Fruit fly (Drosophila melanogaster): ENCODE measurements around the gene CG9689.

CG9689 gene

dm6 chrX:9884221-9884620 is 2.5 kb downstream of the CG9689 start, which contains the start of gene CG9691 (continued):
- TF ChIP-seq croc (GFP tag; conservative IDR thresholded peaks at IDR 0.05) (no peak), Hey (tag; optimal IDR thresholded peaks at IDR 0.05) (no peak), ato (GFP tag; IDR thresholded peaks at IDR 0.05; ENCODE audit: partially characterized antibody) (no peak), disco-r (GFP tag; optimal IDR thresholded peaks at IDR 0.05) (no peak), Opbp (GFP tag; IDR thresholded peaks at IDR 0.05; ENCODE audit: partially characterized antibody) (no peak), klu (GFP tag; IDR thresholded peaks at IDR 0.05) (no peak), Dfd (GFP tag; optimal IDR thresholded peaks at IDR 0.05) (no peak), lov (optimal IDR thresholded peaks at IDR 0.05) (no peak), lov (GFP tag; IDR thresholded peaks at IDR 0.05) (no peak), CG30403 (GFP tag; optimal IDR thresholded peaks at IDR 0.05) (no peak), Taf1 (GFP tag; IDR thresholded peaks at IDR 0.05) (no peak), CG17568 (GFP tag; optimal IDR thresholded peaks at IDR 0.05) (no peak), CG30431 (GFP tag; optimal IDR thresholded peaks at IDR 0.05) (no peak), CG13894 (tag; optimal IDR thresholded peaks at IDR 0.05) (peak; percentile 1), Adf1 (GFP tag; IDR thresholded peaks at IDR 0.05) (no peak), CkIIα-i1 (GFP tag; IDR thresholded peaks at IDR 0.05) (no peak), GATAe (GFP tag; conservative IDR thresholded peaks at IDR 0.05) (no peak), Deaf1 (tag; optimal IDR thresholded peaks at IDR 0.05) (peak; percentile 83), CG6254 (GFP tag; optimal IDR thresholded peaks at IDR 0.05) (no peak), CG34376 (GFP tag; optimal IDR thresholded peaks at IDR 0.05) (peak; percentile 3), YL-1 (GFP tag; optimal IDR thresholded peaks at IDR 0.05) (no peak), CG6272 (GFP tag; IDR thresholded peaks at IDR 0.05) (no peak), ara (GFP tag; IDR thresholded peaks at IDR 0.05) (no peak), twi (tag; optimal IDR thresholded peaks at IDR 0.05) (no peak), Drgx (GFP tag; IDR thresholded peaks at IDR 0.05) (peak; percentile 40; the same call in 1 of the 2 replicates), CG13424 (tag; optimal IDR thresholded peaks at IDR 0.05) (no peak), maf-S (GFP tag; optimal IDR thresholded peaks at IDR 0.05) (no peak), CG3407 (GFP tag; optimal IDR thresholded peaks at IDR 0.05) (no peak), peb (GFP tag; IDR thresholded peaks at IDR 0.05) (no peak), CG7786 (GFP tag; optimal IDR thresholded peaks at IDR 0.05) (no peak), MTF-1 (GFP tag; optimal IDR thresholded peaks at IDR 0.05; ENCODE audit: borderline replicate concordance) (no peak), abd-A (tag; optimal IDR thresholded peaks at IDR 0.05) (no peak), CG42726 (GFP tag; IDR thresholded peaks at IDR 0.05; ENCODE audit: partially characterized antibody) (no peak), CG12299 (tag; optimal IDR thresholded peaks at IDR 0.05) (no peak), nmo (GFP tag; optimal IDR thresholded peaks at IDR 0.05) (no peak), so (GFP tag; IDR thresholded peaks at IDR 0.05) (0 out of 3 replicates have a peak, but pooled peaks have one; percentile 15), CG5180 (GFP tag; optimal IDR thresholded peaks at IDR 0.05) (peak; percentile 89), CG13123 (GFP tag; optimal IDR thresholded peaks at IDR 0.05) (no peak), E2f1 (GFP tag; IDR thresholded peaks at IDR 0.05) (no peak), TFAM (GFP tag; optimal IDR thresholded peaks at IDR 0.05) (no peak), chm (GFP tag; IDR thresholded peaks at IDR 0.05) (no peak), Stat92E (GFP tag; optimal IDR thresholded peaks at IDR 0.05) (no peak), CG4617 (GFP tag; optimal IDR thresholded peaks at IDR 0.05; ENCODE audit: borderline replicate concordance) (no peak), CG2875 (GFP tag; optimal IDR thresholded peaks at IDR 0.05) (no peak), zfh2 (GFP tag; optimal IDR thresholded peaks at IDR 0.05) (no peak), PHDP (tag; optimal IDR thresholded peaks at IDR 0.05) (no peak), gsb (GFP tag; IDR thresholded peaks at IDR 0.05) (no peak), D (optimal IDR thresholded peaks at IDR 0.05) (no peak), D (GFP tag; optimal IDR thresholded peaks at IDR 0.05) (no peak), CG15011 (GFP tag; optimal IDR thresholded peaks at IDR 0.05) (no peak), B-H2 (GFP tag; optimal IDR thresholded peaks at IDR 0.05) (no peak), sqz (GFP tag; optimal IDR thresholded peaks at IDR 0.05) (no peak)
